Worm (Caenorhabditis elegans): Measurements from ENCODE around the gene srr-7.

- TF ChIP-seq gei-8 (GFP tag; optimal IDR thresholded peaks at IDR 0.05) (no peak), nhr-77 (tag; optimal IDR thresholded peaks at IDR 0.05) (no peak), skn-1 (tag; optimal IDR thresholded peaks at IDR 0.05) (no peak), nhr-10 (tag; optimal IDR thresholded peaks at IDR 0.05) (no peak), zfp-2 (tag; optimal IDR thresholded peaks at IDR 0.05) (no peak), snpc-1.2 (GFP tag; IDR thresholded peaks at IDR 0.05) (no peak), hlh-11 (tag; optimal IDR thresholded peaks at IDR 0.05) (no peak)
Measured at ce11 chrV:15158691-15159090, 30.6 kb downstream of the srr-7 start, which contains the start of gene str-45.

All from whole organism, L4 larva.